Worm (Caenorhabditis elegans) whole organism, L1 larva: ENCODE measurements around the gene rha-2.

Experiments used
- C34B4.2 ChIP-seq: sonication (generic microtip); optimal IDR thresholded peaks from 2 replicates; lab custom pipeline; 2017; ENCODE audit warnings: mild to moderate bottlenecking, missing genetic modification characterization, missing compliant biosample characterization
- aly-2 ChIP-seq: fragments of 150-350 bp; optimal IDR thresholded peaks from 2 replicates; lab custom pipeline; 2014; ENCODE audit warnings: missing biosample characterization, missing genetic modification characterization
- elt-3 ChIP-seq, 6 experiments: fragments of 150-350 bp in 1 of 6; sonication (generic microtip); optimal IDR thresholded peaks; 2 replicates each; lab custom pipeline; 2017 to 2018; ENCODE audit warnings: missing biosample characterization in 6 of 6, missing genetic modification characterization in 6 of 6, inconsistent platforms in 1 of 6
- hlh-17 ChIP-seq: fragments of 200-800 bp; sonication (Bioruptor generic); optimal IDR thresholded peaks from 2 replicates; lab custom pipeline; 2018; ENCODE audit warnings: missing genetic modification characterization, mild to moderate bottlenecking, missing compliant biosample characterization, moderate library complexity, borderline replicate concordance
- lin-15B ChIP-seq: fragments of 150-350 bp; sonication (generic microtip); optimal IDR thresholded peaks from 3 replicates; lab custom pipeline; 2014; ENCODE audit warnings: missing biosample characterization, missing genetic modification characterization
- lin-35 ChIP-seq, 2 experiments: fragments of 150-350 bp; optimal IDR thresholded peaks; 2 replicates each; lab custom pipeline; 2014; ENCODE audit warnings: missing biosample characterization in 2 of 2, missing genetic modification characterization in 2 of 2, missing genetic modification reagents in 2 of 2
- lin-39 ChIP-seq: fragments of 150-350 bp; optimal IDR thresholded peaks from 2 replicates; lab custom pipeline; 2014; ENCODE audit warnings: missing biosample characterization, missing genetic modification reagents, missing genetic modification characterization
- mef-2 ChIP-seq: fragments of 150-350 bp; optimal IDR thresholded peaks from 2 replicates; lab custom pipeline; 2014; ENCODE audit warnings: missing biosample characterization, missing genetic modification characterization
- nhr-12 ChIP-seq: sonication (generic microtip); optimal IDR thresholded peaks from 2 replicates; lab custom pipeline; 2017; ENCODE audit warnings: missing biosample characterization, missing genetic modification characterization
- nhr-71 ChIP-seq: sonication (generic microtip); optimal IDR thresholded peaks from 2 replicates; lab custom pipeline; 2016; ENCODE audit warnings: mild to moderate bottlenecking, missing genetic modification characterization, moderate library complexity, missing compliant biosample characterization
- snu-23 ChIP-seq: sonication (generic microtip); optimal IDR thresholded peaks from 2 replicates; lab custom pipeline; 2016; ENCODE audit warnings: missing genetic modification characterization, missing compliant biosample characterization

ce11 chrIII:8571845-8572244 is 42.5 kb downstream of the rha-2 start:
- TF ChIP-seq lin-15B (no peak), C34B4.2 (tag; lab: Kevin White, UChicago) (no peak), mef-2 (tag; lab: Kevin White, UChicago) (no peak), hlh-17 (GFP tag; lab: Kevin White, UChicago) (no peak), nhr-12 (tag; lab: Kevin White, UChicago) (no peak), elt-3 (tag; optimal IDR thresholded peaks at IDR 0.05; lab: Kevin White, UChicago) (no peak), lin-35 (GFP tag; optimal IDR thresholded peaks at IDR 0.05; lab: Kevin White, UChicago) (no peak), snu-23 (no peak), aly-2 (tag; lab: Kevin White, UChicago) (no peak), lin-39 (tag; lab: Kevin White, UChicago) (no peak), nhr-71 (tag; lab: Kevin White, UChicago) (no peak)
